Fruit fly (Drosophila melanogaster): ENCODE data around the gene CG14683.

CG14683 gene

DNA sequence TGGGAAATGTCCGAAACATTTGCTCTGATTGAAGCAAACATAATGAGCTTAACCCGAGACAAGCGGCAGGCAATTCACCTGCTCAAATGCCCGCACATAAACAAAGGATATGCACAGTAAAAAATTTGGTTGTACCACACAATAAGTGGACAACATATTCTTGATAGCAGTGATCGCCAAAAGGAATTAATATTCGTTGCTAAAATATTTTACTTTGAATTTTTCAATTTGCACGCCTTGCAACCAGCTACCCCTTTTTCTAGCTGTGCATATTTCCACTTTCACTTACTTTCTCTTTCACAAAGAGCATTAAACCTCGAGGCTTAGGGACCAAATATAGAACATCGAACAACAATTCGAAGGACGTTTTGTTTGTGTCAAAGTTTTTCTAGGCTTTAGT is 51.2 kb downstream of the CG14683 start (continued):
- no peak for TF ChIP-seq CG7963 (GFP tag; IDR thresholded peaks at IDR 0.05; ENCODE audit: partially characterized antibody)
- peak; percentile 76 for TF ChIP-seq Ets65A (GFP tag)
- no peak for TF ChIP-seq Chrac-16 (GFP tag; optimal IDR thresholded peaks at IDR 0.05)
- no peak for TF ChIP-seq hkb (optimal IDR thresholded peaks at IDR 0.05)
- no peak for TF ChIP-seq hkb (GFP tag; IDR thresholded peaks at IDR 0.05)
- no peak for TF ChIP-seq prd (optimal IDR thresholded peaks at IDR 0.05)
- TF ChIP-seq prd (GFP tag; IDR thresholded peaks at IDR 0.05): 0 out of 3 replicates have a peak, but pooled peaks have one; percentile 11
- 0 out of 2 replicates have a peak, but pooled peaks have one; percentile 13 for TF ChIP-seq stc (GFP tag; IDR thresholded peaks at IDR 0.05)
- peak; percentile 13 for TF ChIP-seq lilli (GFP tag; optimal IDR thresholded peaks at IDR 0.05)
- peak; percentile 25; the same call in 1 of the 2 replicates for TF ChIP-seq lmd (GFP tag; IDR thresholded peaks at IDR 0.05)
- TF ChIP-seq CG6272 (GFP tag; IDR thresholded peaks at IDR 0.05): 0 out of 2 replicates have a peak, but pooled peaks have one; percentile 16
- 0 out of 3 replicates have a peak, but pooled peaks have one; percentile 32 for TF ChIP-seq CG11695 (GFP tag; IDR thresholded peaks at IDR 0.05)
- no peak for TF ChIP-seq Hsf (GFP tag; optimal IDR thresholded peaks at IDR 0.05)
- TF ChIP-seq lab (GFP tag; optimal IDR thresholded peaks at IDR 0.05): peak; percentile 55
- no peak for TF ChIP-seq CG1602 (GFP tag; optimal IDR thresholded peaks at IDR 0.05)
- peak; percentile 30; the same call in 1 of the 2 replicates for TF ChIP-seq ranshi (GFP tag; IDR thresholded peaks at IDR 0.05)
- no peak for TF ChIP-seq CG13775 (GFP tag; optimal IDR thresholded peaks at IDR 0.05)
- TF ChIP-seq CG1832 (GFP tag; optimal IDR thresholded peaks at IDR 0.05): no peak
- TF ChIP-seq Sox102F (GFP tag; optimal IDR thresholded peaks at IDR 0.05): no peak
- no peak for TF ChIP-seq CG31365 (tag; optimal IDR thresholded peaks at IDR 0.05)
- no peak for TF ChIP-seq dati (GFP tag; IDR thresholded peaks at IDR 0.05)
- TF ChIP-seq Fer3 (tag; optimal IDR thresholded peaks at IDR 0.05): peak; percentile 36
- TF ChIP-seq PHDP (tag; optimal IDR thresholded peaks at IDR 0.05): no peak
- TF ChIP-seq CG11504 (tag; optimal IDR thresholded peaks at IDR 0.05): peak; percentile 35
- no peak for TF ChIP-seq CG12744 (GFP tag; optimal IDR thresholded peaks at IDR 0.05)
- no peak for TF ChIP-seq az2 (GFP tag; optimal IDR thresholded peaks at IDR 0.05)
- TF ChIP-seq Xbp1 (GFP tag; optimal IDR thresholded peaks at IDR 0.05): peak; percentile 3
- TF ChIP-seq row (GFP tag; IDR thresholded peaks at IDR 0.05): no peak; the same call in 2 of the 3 replicates
- TF ChIP-seq CG5180 (GFP tag; optimal IDR thresholded peaks at IDR 0.05): no peak
- TF ChIP-seq CG31441 (GFP tag; IDR thresholded peaks at IDR 0.05): no peak
- peak; percentile 8 for TF ChIP-seq Hmr (GFP tag; optimal IDR thresholded peaks at IDR 0.05)
- no peak for TF ChIP-seq CG10209 (GFP tag; optimal IDR thresholded peaks at IDR 0.05)
- TF ChIP-seq CG2120 (GFP tag; optimal IDR thresholded peaks at IDR 0.05): peak; percentile 45
- 0 out of 2 replicates have a peak, but pooled peaks have one; percentile 30 for TF ChIP-seq E2f1 (GFP tag; IDR thresholded peaks at IDR 0.05)
- TF ChIP-seq Ptx1 (GFP tag; IDR thresholded peaks at IDR 0.05): peak; percentile 9; the same call in 1 of the 2 replicates
- no peak for TF ChIP-seq HLH4C (GFP tag; IDR thresholded peaks at IDR 0.05; ENCODE audit: partially characterized antibody)
- no peak for TF ChIP-seq BEAF-32 (GFP tag; optimal IDR thresholded peaks at IDR 0.05)
- no peak for TF ChIP-seq eyg (GFP tag; optimal IDR thresholded peaks at IDR 0.05)
- 0 out of 2 replicates have a peak, but pooled peaks have one; percentile 28 for TF ChIP-seq CG11247 (GFP tag; IDR thresholded peaks at IDR 0.05)
- no peak for TF ChIP-seq sd (tag; optimal IDR thresholded peaks at IDR 0.05)
- no peak for TF ChIP-seq Pdp1 (GFP tag; optimal IDR thresholded peaks at IDR 0.05)
- no peak for TF ChIP-seq Hr39 (optimal IDR thresholded peaks at IDR 0.05)
- no peak for TF ChIP-seq tap (tag; optimal IDR thresholded peaks at IDR 0.05)
- no peak for TF ChIP-seq Jarid2 (GFP tag; optimal IDR thresholded peaks at IDR 0.05)
- no peak for TF ChIP-seq CG34422 (GFP tag; IDR thresholded peaks at IDR 0.05)
- no peak for TF ChIP-seq NC2α (GFP tag; optimal IDR thresholded peaks at IDR 0.05)
- no peak for TF ChIP-seq D19B (GFP tag; optimal IDR thresholded peaks at IDR 0.05)
- TF ChIP-seq CG4820 (GFP tag; optimal IDR thresholded peaks at IDR 0.05): no peak
- TF ChIP-seq vvl (GFP tag; IDR thresholded peaks at IDR 0.05): no peak
- TF ChIP-seq Dref (GFP tag; IDR thresholded peaks at IDR 0.05): no peak
- no peak for TF ChIP-seq CG9932 (GFP tag; IDR thresholded peaks at IDR 0.05)
- 0 out of 2 replicates have a peak, but pooled peaks have one; percentile 14 for TF ChIP-seq CG32767 (GFP tag; IDR thresholded peaks at IDR 0.05)

Data from whole organism, embryonic.